Fruit fly (Drosophila melanogaster) whole organism, embryonic: ENCODE measurements around the gene CG18622.

Experiments used
- CG15601 ChIP-seq: fragments of 200-800 bp; sonication (Bioruptor generic); optimal IDR thresholded peaks from 3 replicates; lab custom pipeline; 2019; ENCODE audit warnings: missing biosample characterization, mild to moderate bottlenecking, missing genetic modification characterization, moderate library complexity
- CG17912 ChIP-seq: fragments of 200-800 bp; sonication (Bioruptor generic); optimal IDR thresholded peaks from 2 replicates; lab custom pipeline; 2018; ENCODE audit warnings: missing biosample characterization, mild to moderate bottlenecking, missing genetic modification characterization

DNA sequence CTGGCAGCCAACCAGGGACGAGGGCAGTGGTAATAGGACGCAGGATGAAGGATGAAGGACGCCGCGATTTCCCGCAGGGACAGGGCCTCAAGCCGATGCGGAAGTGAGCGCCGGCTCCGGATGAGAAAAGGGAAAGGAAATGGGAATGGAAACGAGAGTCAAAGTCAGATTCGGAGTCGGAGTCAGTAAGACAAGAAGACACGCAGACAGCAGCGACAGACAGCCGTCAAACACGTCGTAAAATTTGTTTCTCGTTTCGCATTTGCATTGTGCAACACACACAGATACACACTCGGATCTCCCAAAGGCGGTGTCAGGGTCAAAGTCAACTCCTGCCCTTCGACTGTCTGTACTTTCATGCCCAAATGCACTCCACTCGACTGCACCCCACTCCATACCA is 51.2 kb downstream of the CG18622 start:
- TF ChIP-seq CG17912 (GFP tag; lab: Kevin White, UChicago) (no peak), CG15601 (tag; lab: Kevin White, UChicago) (no peak)
